Worm (Caenorhabditis elegans) whole organism, L1 larva: ENCODE results near the gene str-249.

Source experiments
- C04F5.9 ChIP-seq: sonication (generic microtip); optimal IDR thresholded peaks from 2 replicates; lab custom pipeline; 2016; ENCODE audit warnings: missing genetic modification characterization, missing compliant biosample characterization
- F16B12.6 ChIP-seq: fragments of 150-350 bp; optimal IDR thresholded peaks from 2 replicates; lab custom pipeline; 2014; ENCODE audit warnings: missing biosample characterization, missing genetic modification characterization
- Y116A8C.19 ChIP-seq: sonication (generic microtip); optimal IDR thresholded peaks from 2 replicates; lab custom pipeline; 2016; ENCODE audit warnings: missing compliant biosample characterization, missing genetic modification characterization, borderline replicate concordance
- aha-1 ChIP-seq: fragments of 150-350 bp; optimal IDR thresholded peaks from 2 replicates; lab custom pipeline; 2014; ENCODE audit warnings: missing biosample characterization, missing genetic modification characterization
- alr-1 ChIP-seq: fragments of 200-800 bp; sonication (Bioruptor generic); optimal IDR thresholded peaks from 2 replicates; lab custom pipeline; 2018; ENCODE audit warnings: borderline replicate concordance, mild to moderate bottlenecking, missing genetic modification characterization, missing compliant biosample characterization
- aly-2 ChIP-seq: fragments of 150-350 bp; optimal IDR thresholded peaks from 2 replicates; lab custom pipeline; 2014; ENCODE audit warnings: missing biosample characterization, missing genetic modification characterization
- ama-1 ChIP-seq: fragments of 150-350 bp; optimal IDR thresholded peaks from 2 replicates; lab custom pipeline; 2014
- blmp-1 ChIP-seq: fragments of 150-350 bp; optimal IDR thresholded peaks from 2 replicates; lab custom pipeline; 2014; ENCODE audit warnings: missing biosample characterization, missing genetic modification characterization
- ceh-8 ChIP-seq: fragments of 200-800 bp; sonication (Bioruptor generic); optimal IDR thresholded peaks from 2 replicates; lab custom pipeline; 2018; ENCODE audit warnings: mild to moderate bottlenecking, missing genetic modification characterization, moderate library complexity, missing compliant biosample characterization
- ceh-82 ChIP-seq, 3 experiments: fragments of 150-350 bp in 1 of 3; sonication (generic microtip) in 2 of 3; optimal IDR thresholded peaks; 2 replicates each; lab custom pipeline; 2014 to 2017; ENCODE audit warnings: missing biosample characterization in 3 of 3, missing genetic modification characterization in 3 of 3
- efl-1 ChIP-seq, 4 experiments: fragments of 150-350 bp; optimal IDR thresholded peaks in 3 of 4; peaks in 1 of 4; 1 replicate in 1 of 4; 2 replicates in 3 of 4; lab custom pipeline; 2014; ENCODE audit warnings: missing biosample characterization in 2 of 4, missing genetic modification characterization in 2 of 4, missing genetic modification reagents in 2 of 4
- efl-3 ChIP-seq: fragments of 200-800 bp; sonication (Bioruptor generic); optimal IDR thresholded peaks from 2 replicates; lab custom pipeline; 2018; ENCODE audit warnings: mild to moderate bottlenecking, missing genetic modification characterization, missing compliant biosample characterization
- elt-3 ChIP-seq, 6 experiments: fragments of 150-350 bp in 1 of 6; sonication (generic microtip); optimal IDR thresholded peaks; 2 replicates each; lab custom pipeline; 2017 to 2018; ENCODE audit warnings: missing biosample characterization in 6 of 6, missing genetic modification characterization in 6 of 6, inconsistent platforms in 1 of 6
- ets-5 ChIP-seq: fragments of 200-800 bp; sonication (Bioruptor generic); IDR thresholded peaks from 2 replicates; pipeline ENCODE4 v1.3.6; 2022; ENCODE audit warnings: missing genetic modification characterization, missing compliant biosample characterization
- fkh-10 ChIP-seq: sonication (generic microtip); optimal IDR thresholded peaks from 2 replicates; lab custom pipeline; 2017; ENCODE audit warnings: missing biosample characterization, missing genetic modification reagents, missing genetic modification characterization
- fos-1 ChIP-seq: fragments of 150-350 bp; optimal IDR thresholded peaks from 2 replicates; lab custom pipeline; 2014; ENCODE audit warnings: missing biosample characterization, missing genetic modification characterization
- hlh-17 ChIP-seq: fragments of 200-800 bp; sonication (Bioruptor generic); optimal IDR thresholded peaks from 2 replicates; lab custom pipeline; 2018; ENCODE audit warnings: missing genetic modification characterization, mild to moderate bottlenecking, missing compliant biosample characterization, moderate library complexity, borderline replicate concordance
- hlh-4 ChIP-seq: sonication (generic microtip); optimal IDR thresholded peaks from 2 replicates; lab custom pipeline; 2016; ENCODE audit warnings: mild to moderate bottlenecking, missing genetic modification characterization, missing compliant biosample characterization
- irx-1 ChIP-seq: sonication (generic microtip); optimal IDR thresholded peaks from 2 replicates; lab custom pipeline; 2016; ENCODE audit warnings: missing genetic modification characterization, missing compliant biosample characterization
- jun-1 ChIP-seq: fragments of 150-350 bp; optimal IDR thresholded peaks from 2 replicates; lab custom pipeline; 2014; ENCODE audit warnings: missing biosample characterization, missing genetic modification reagents, missing genetic modification characterization
- lin-13 ChIP-seq: fragments of 150-350 bp; optimal IDR thresholded peaks from 2 replicates; lab custom pipeline; 2014; ENCODE audit warnings: missing biosample characterization, missing genetic modification reagents, missing genetic modification characterization
- lin-14 ChIP-seq: fragments of 200-800 bp; sonication (Bioruptor generic); optimal IDR thresholded peaks from 2 replicates; lab custom pipeline; 2018; ENCODE audit warnings: mild to moderate bottlenecking, missing genetic modification characterization, moderate library complexity, missing compliant biosample characterization
- lin-35 ChIP-seq, 2 experiments: fragments of 150-350 bp; optimal IDR thresholded peaks; 2 replicates each; lab custom pipeline; 2014; ENCODE audit warnings: missing biosample characterization in 2 of 2, missing genetic modification characterization in 2 of 2, missing genetic modification reagents in 2 of 2
- lsy-2 ChIP-seq, 2 experiments: fragments of 150-350 bp; optimal IDR thresholded peaks; 2 replicates each; lab custom pipeline; 2014; ENCODE audit warnings: missing biosample characterization in 2 of 2, missing genetic modification characterization in 2 of 2
- mab-9 ChIP-seq: fragments of 200-800 bp; sonication (Bioruptor generic); IDR thresholded peaks from 2 replicates; pipeline ENCODE4 v1.3.6; 2022; ENCODE audit warnings: missing genetic modification reagents, missing genetic modification characterization, missing compliant biosample characterization
- mdl-1 ChIP-seq, 2 experiments: fragments of 150-350 bp; optimal IDR thresholded peaks; 2 replicates each; lab custom pipeline; 2014 to 2017; ENCODE audit warnings: missing biosample characterization in 2 of 2, missing genetic modification characterization in 2 of 2, inconsistent platforms in 1 of 2
- mep-1 ChIP-seq: fragments of 150-350 bp; optimal IDR thresholded peaks from 2 replicates; lab custom pipeline; 2014; ENCODE audit warnings: missing biosample characterization, missing genetic modification characterization
- nhr-11 ChIP-seq: fragments of 150-350 bp; optimal IDR thresholded peaks from 2 replicates; lab custom pipeline; 2014; ENCODE audit warnings: missing biosample characterization, missing genetic modification characterization
- nhr-19 ChIP-seq: fragments of 200-800 bp; sonication (Bioruptor generic); conservative IDR thresholded peaks from 2 replicates; pipeline ENCODE4 v1.3.6; 2022; ENCODE audit warnings: missing genetic modification characterization, missing compliant biosample characterization
- nhr-20 ChIP-seq: sonication (generic microtip); optimal IDR thresholded peaks from 2 replicates; lab custom pipeline; 2016; ENCODE audit warnings: mild to moderate bottlenecking, missing genetic modification characterization, missing compliant biosample characterization
- nhr-237 ChIP-seq: fragments of 150-350 bp; optimal IDR thresholded peaks from 2 replicates; lab custom pipeline; 2014; ENCODE audit warnings: missing biosample characterization, missing genetic modification characterization
- nhr-28 ChIP-seq: fragments of 150-350 bp; optimal IDR thresholded peaks from 2 replicates; lab custom pipeline; 2014; ENCODE audit warnings: missing biosample characterization, missing genetic modification characterization
- nhr-76 ChIP-seq: sonication (generic microtip); optimal IDR thresholded peaks from 2 replicates; lab custom pipeline; 2017; ENCODE audit warnings: missing biosample characterization, missing genetic modification characterization
- nhr-85 ChIP-seq: sonication (generic microtip); peaks from one replicate; lab custom pipeline; 2016; ENCODE audit warnings: missing genetic modification characterization, inconsistent platforms, missing compliant biosample characterization
- pag-3 ChIP-seq: sonication (generic microtip); optimal IDR thresholded peaks from 2 replicates; lab custom pipeline; 2017; ENCODE audit warnings: missing genetic modification characterization, mild to moderate bottlenecking, missing compliant biosample characterization, antibody characterized with exemption, borderline replicate concordance; ENCODE audit not compliant: insufficient read depth
- pax-3 ChIP-seq: fragments of 200-800 bp; sonication (Bioruptor generic); optimal IDR thresholded peaks from 2 replicates; lab custom pipeline; 2018; ENCODE audit warnings: mild to moderate bottlenecking, missing genetic modification characterization, moderate library complexity, missing compliant biosample characterization
- rnt-1 ChIP-seq: sonication (generic microtip); optimal IDR thresholded peaks from 2 replicates; lab custom pipeline; 2016; ENCODE audit warnings: mild to moderate bottlenecking, missing genetic modification characterization, moderate library complexity, missing compliant biosample characterization
- skn-1 ChIP-seq: fragments of 150-350 bp; optimal IDR thresholded peaks from 2 replicates; lab custom pipeline; 2014; ENCODE audit warnings: missing biosample characterization, missing genetic modification characterization
- snpc-4 ChIP-seq: fragments of 150-350 bp; optimal IDR thresholded peaks from 2 replicates; lab custom pipeline; 2014; ENCODE audit warnings: missing biosample characterization, missing genetic modification characterization
- snu-23 ChIP-seq: sonication (generic microtip); optimal IDR thresholded peaks from 2 replicates; lab custom pipeline; 2016; ENCODE audit warnings: missing genetic modification characterization, missing compliant biosample characterization
- swsn-7 ChIP-seq: sonication (generic microtip); optimal IDR thresholded peaks from 2 replicates; lab custom pipeline; 2016; ENCODE audit warnings: missing genetic modification characterization, missing compliant biosample characterization
- tbx-2 ChIP-seq: sonication (generic microtip); optimal IDR thresholded peaks from 2 replicates; lab custom pipeline; 2016; ENCODE audit warnings: missing genetic modification characterization, missing compliant biosample characterization
- unc-130 ChIP-seq: fragments of 150-350 bp; optimal IDR thresholded peaks from 2 replicates; lab custom pipeline; 2017; ENCODE audit warnings: missing biosample characterization, missing genetic modification characterization, inconsistent platforms
- unc-86 ChIP-seq: sonication (generic microtip); optimal IDR thresholded peaks from 2 replicates; lab custom pipeline; 2016; ENCODE audit warnings: missing genetic modification characterization, missing compliant biosample characterization
- unc-98 ChIP-seq: fragments of 200-800 bp; sonication (Bioruptor generic); IDR thresholded peaks from 2 replicates; pipeline ENCODE4 v1.3.6; 2022; ENCODE audit warnings: missing genetic modification characterization, missing compliant biosample characterization
- vab-15 ChIP-seq: sonication (generic microtip); optimal IDR thresholded peaks from 2 replicates; lab custom pipeline; 2017; ENCODE audit warnings: missing genotype, mild to moderate bottlenecking, missing genetic modification characterization, missing compliant biosample characterization
- xbp-1 ChIP-seq: sonication (generic microtip); optimal IDR thresholded peaks from 2 replicates; lab custom pipeline; 2016; ENCODE audit warnings: missing genetic modification characterization, missing compliant biosample characterization
- zag-1 ChIP-seq: fragments of 150-350 bp; optimal IDR thresholded peaks from 2 replicates; lab custom pipeline; 2014; ENCODE audit warnings: missing biosample characterization, missing genetic modification characterization
- zip-4 ChIP-seq: fragments of 200-800 bp; sonication (Bioruptor generic); optimal IDR thresholded peaks from 2 replicates; lab custom pipeline; 2018; ENCODE audit warnings: mild to moderate bottlenecking, missing genetic modification characterization, moderate library complexity, missing compliant biosample characterization
- ztf-11 ChIP-seq, 2 experiments: sonication (generic microtip); optimal IDR thresholded peaks; 2 replicates each; lab custom pipeline; 2016 to 2017; ENCODE audit warnings: missing genetic modification characterization in 2 of 2, missing biosample characterization in 1 of 2, missing compliant biosample characterization in 1 of 2
- ztf-4 ChIP-seq: fragments of 150-350 bp; optimal IDR thresholded peaks from 2 replicates; lab custom pipeline; 2014; ENCODE audit warnings: missing biosample characterization, missing genetic modification characterization

The str-249 gene

DNA sequence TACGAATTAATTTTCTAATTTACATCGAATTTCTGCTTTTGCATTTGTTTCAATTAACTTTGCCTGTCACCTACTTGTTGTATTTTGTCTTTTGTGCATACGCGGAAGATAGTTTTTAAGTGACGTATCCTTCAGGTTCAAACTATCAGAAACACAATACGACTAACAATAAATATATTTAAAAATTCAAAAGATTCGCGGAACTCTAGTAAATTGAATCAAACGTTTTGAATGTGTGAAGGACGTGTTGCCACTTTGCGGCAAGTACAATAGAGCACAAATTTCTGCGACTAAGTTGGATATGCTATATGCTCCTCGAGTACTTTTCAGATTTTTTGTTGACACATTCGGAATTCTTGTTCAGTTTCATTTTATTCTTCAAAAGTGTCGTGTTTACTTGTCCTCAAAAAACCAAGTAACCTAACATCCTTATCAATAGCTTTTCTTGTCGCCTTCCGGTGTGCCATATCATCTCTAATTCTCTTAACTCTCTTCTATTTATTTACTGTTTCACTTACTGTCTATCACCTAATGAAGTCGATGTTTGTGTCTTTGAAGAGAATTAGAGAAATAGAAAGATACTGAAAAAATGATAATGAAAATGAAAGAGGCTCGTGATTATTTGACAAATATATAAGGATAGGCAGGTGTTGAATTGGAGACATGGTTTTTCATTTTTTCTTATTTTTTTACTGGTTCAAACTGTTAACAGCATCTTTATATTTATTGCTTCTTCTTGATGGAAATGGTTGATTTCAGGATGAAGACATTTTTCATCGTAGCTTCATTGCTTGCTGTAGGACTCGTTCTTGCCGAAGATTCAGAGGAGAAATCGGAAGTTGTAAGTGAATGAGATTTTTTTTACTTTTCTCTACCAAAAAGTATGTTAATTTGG is 2.1 kb upstream of the str-249 start, which contains the start of gene srlf-7:
TSS of gene srlf-7 (plus strand) at position 760 of the 895 bp plus-strand sequence.
- TF ChIP-seq lsy-2 (tag; optimal IDR thresholded peaks at IDR 0.05; lab: Kevin White, UChicago) (peak in 1 of 2 experiments; percentile 31), blmp-1 (peak; percentile 67), unc-86 (tag; lab: Kevin White, UChicago) (no peak), aha-1 (tag; lab: Kevin White, UChicago) (no peak), unc-130 (tag; lab: Kevin White, UChicago) (no peak), snpc-4 (tag; lab: Kevin White, UChicago) (no peak), irx-1 (no peak), jun-1 (tag; lab: Kevin White, UChicago) (peak; percentile 66), zag-1 (no peak), aly-2 (tag; lab: Kevin White, UChicago) (no peak), swsn-7 (tag; lab: Kevin White, UChicago) (peak; percentile 2), nhr-76 (no peak), efl-1 (optimal IDR thresholded peaks at IDR 0.05; lab: Kevin White, UChicago) (peak in 1 of 2 experiments; percentile 25), efl-1 (GFP tag; optimal IDR thresholded peaks at IDR 0.05 in 1 of 2; lab: Kevin White, UChicago) (no peak), unc-98 (GFP tag; lab: Robert Waterston, UW) (no peak), alr-1 (tag; lab: Kevin White, UChicago) (no peak), pax-3 (tag; lab: Kevin White, UChicago) (no peak), nhr-237 (tag; lab: Kevin White, UChicago) (no peak), mab-9 (no peak), fkh-10 (peak; percentile 54), nhr-85 (peak; percentile 86), elt-3 (tag; optimal IDR thresholded peaks at IDR 0.05; lab: Kevin White, UChicago) (peak in 5 of 6 experiments; percentile 55 to 98 (median 90)), tbx-2 (tag; lab: Kevin White, UChicago) (peak; percentile 58), F16B12.6 (no peak), lin-14 (peak; percentile 81), nhr-20 (tag; lab: Kevin White, UChicago) (peak; percentile 84), nhr-11 (no peak), nhr-19 (GFP tag; lab: Robert Waterston, UW) (peak; percentile 40), nhr-28 (tag; lab: Kevin White, UChicago) (no peak), hlh-4 (tag; lab: Kevin White, UChicago) (no peak), ztf-4 (no peak), mep-1 (tag; lab: Kevin White, UChicago) (no peak), ceh-82 (tag; optimal IDR thresholded peaks at IDR 0.05; lab: Kevin White, UChicago) (no peak), xbp-1 (tag; lab: Kevin White, UChicago) (no peak), rnt-1 (tag; lab: Kevin White, UChicago) (no peak), ets-5 (GFP tag; lab: Robert Waterston, UW) (no peak), lin-35 (GFP tag; optimal IDR thresholded peaks at IDR 0.05; lab: Kevin White, UChicago) (peak in 1 of 2 experiments; percentile 80), fos-1 (peak; percentile 6), mdl-1 (tag; optimal IDR thresholded peaks at IDR 0.05; lab: Kevin White, UChicago) (no peak), lin-13 (GFP tag; lab: Kevin White, UChicago) (peak; percentile 9), C04F5.9 (tag; lab: Kevin White, UChicago) (no peak), skn-1 (no peak), hlh-17 (GFP tag; lab: Kevin White, UChicago) (no peak), snu-23 (GFP tag; lab: Kevin White, UChicago) (peak; percentile 52), vab-15 (tag; lab: Kevin White, UChicago) (no peak), zip-4 (GFP tag; lab: Kevin White, UChicago) (no peak), ceh-8 (GFP tag; lab: Kevin White, UChicago) (no peak), ama-1 (lab: Kevin White, UChicago) (no peak), pag-3 (tag; lab: Kevin White, UChicago) (no peak), ztf-11 (tag; optimal IDR thresholded peaks at IDR 0.05; lab: Kevin White, UChicago) (no peak), Y116A8C.19 (tag; lab: Kevin White, UChicago) (no peak), efl-3 (no peak)
